Worm (Caenorhabditis elegans) whole organism, mixed stage, embryonic: ENCODE results near the gene cyld-1.

Experiments used
- M03D4.4 ChIP-seq: sonication (generic microtip); optimal IDR thresholded peaks from 2 replicates; lab custom pipeline; 2017; ENCODE audit warnings: mild to moderate bottlenecking, missing genetic modification characterization, missing compliant biosample characterization
- ham-2 ChIP-seq: fragments of 200-800 bp; sonication (Bioruptor generic); optimal IDR thresholded peaks from 2 replicates; lab custom pipeline; 2018; ENCODE audit warnings: mild to moderate bottlenecking, missing genetic modification characterization, missing compliant biosample characterization
- nhr-12 ChIP-seq: fragments of 150-350 bp; optimal IDR thresholded peaks from 2 replicates; lab custom pipeline; 2014; ENCODE audit warnings: missing biosample characterization, missing genetic modification characterization
- pha-4 ChIP-seq: fragments of 150-350 bp; optimal IDR thresholded peaks from 2 replicates; lab custom pipeline; 2018; ENCODE audit warnings: missing biosample characterization, missing genetic modification reagents, missing genetic modification characterization

DNA sequence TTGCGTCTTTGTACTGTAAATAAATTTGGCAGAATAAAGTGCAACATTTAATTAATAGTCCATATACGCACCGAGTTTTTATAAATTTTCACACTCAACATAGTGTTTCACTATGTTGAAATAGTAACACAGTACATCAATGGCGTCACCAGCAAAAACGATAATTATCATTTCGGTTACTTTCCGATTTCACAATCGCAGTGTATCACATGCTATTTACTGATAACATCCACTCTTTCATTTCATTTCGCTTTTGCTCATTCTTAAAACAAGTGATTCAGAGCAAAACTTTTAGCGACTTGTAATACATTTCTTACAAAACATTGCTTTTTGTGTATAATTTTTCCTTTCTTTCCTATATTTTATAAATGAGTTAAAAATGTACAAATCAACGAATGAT lies 3.3 kb upstream of the cyld-1 start, which contains the start of gene cbp-3:
- no peak for TF ChIP-seq pha-4
- no peak for TF ChIP-seq ham-2 (GFP tag; lab: Kevin White, UChicago)
- no peak for TF ChIP-seq nhr-12 (tag; lab: Kevin White, UChicago)
- TF ChIP-seq M03D4.4 (tag; lab: Kevin White, UChicago): no peak
